Worm (Caenorhabditis elegans): ENCODE results near the gene F47G3.3.

F47G3.3 gene

DNA sequence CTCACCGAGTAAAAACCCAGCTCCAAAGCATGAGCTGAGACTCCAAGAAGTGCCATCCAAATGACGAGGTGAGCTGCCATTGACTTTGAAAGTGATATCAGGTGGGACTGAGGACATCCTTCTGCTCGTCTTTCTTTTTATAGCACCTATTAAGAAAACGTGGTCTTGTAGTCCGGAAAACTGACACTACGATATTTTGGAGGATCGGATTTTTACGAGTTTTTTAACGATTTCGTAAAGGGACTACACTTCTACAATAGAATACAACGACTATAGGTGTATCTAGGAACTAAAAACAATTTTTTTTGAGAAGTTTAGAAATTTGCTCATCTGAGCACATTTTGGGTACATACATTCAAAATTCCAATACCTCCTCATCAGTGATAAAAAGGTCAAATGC, 32.9 kb upstream of the F47G3.3 start, which contains the start of gene nlp-23:
Gene nlp-23 (minus strand): TSS at position 101 of the 400 bp plus-strand sequence.
- no peak for TF ChIP-seq unc-39 (tag; optimal IDR thresholded peaks at IDR 0.05)
- no peak for TF ChIP-seq lsy-2 (tag; optimal IDR thresholded peaks at IDR 0.05)
- no peak for TF ChIP-seq mdl-1 (tag; optimal IDR thresholded peaks at IDR 0.05)

DNA sequence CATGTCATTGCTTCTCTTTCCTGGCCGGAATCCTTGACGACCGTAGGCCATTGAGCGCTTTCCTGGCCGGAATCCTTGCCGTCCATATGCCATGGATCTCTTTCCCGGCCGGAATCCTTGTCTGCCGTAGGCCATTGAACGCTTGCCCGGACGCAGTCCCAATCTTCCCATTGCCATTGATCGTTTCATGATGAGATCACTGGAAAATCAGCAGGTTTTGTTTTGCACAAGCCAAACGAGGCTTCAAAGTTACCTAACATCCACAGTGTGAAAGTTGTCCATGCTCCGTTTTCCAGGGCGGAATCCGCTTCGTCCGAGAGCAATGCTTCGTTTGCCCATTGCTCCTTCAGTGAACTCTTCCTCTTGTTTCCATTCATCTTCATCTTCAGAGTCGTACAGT, 31.7 kb upstream of the F47G3.3 start:
- TF ChIP-seq peb-1 (tag; optimal IDR thresholded peaks at IDR 0.05): no peak

DNA sequence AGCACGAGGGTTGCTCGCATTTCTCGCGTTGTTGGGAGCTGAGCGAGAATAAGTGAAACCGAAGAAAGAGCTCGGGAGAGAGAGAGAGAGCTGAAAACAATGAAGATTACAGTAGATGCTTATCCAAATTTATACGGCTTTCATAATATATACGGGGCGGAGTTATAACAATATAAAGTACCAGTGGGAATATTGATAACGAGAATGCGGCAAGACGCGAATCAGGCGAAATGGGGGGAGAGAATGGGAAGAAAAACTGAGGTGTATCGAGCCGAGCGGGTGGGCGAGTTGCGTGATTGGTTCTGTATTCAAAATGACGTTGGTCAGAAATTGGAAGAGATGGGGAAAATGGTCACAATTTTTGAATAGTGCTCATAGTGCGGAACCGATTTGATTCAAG, 31.1 kb upstream of the F47G3.3 start, which contains the start of gene nlp-2:
Gene nlp-2 (minus strand): TSS at position 101 of the 400 bp plus-strand sequence.
- TF ChIP-seq nhr-237 (tag; optimal IDR thresholded peaks at IDR 0.05) (no peak), lin-13 (GFP tag; optimal IDR thresholded peaks at IDR 0.05) (no peak)

DNA sequence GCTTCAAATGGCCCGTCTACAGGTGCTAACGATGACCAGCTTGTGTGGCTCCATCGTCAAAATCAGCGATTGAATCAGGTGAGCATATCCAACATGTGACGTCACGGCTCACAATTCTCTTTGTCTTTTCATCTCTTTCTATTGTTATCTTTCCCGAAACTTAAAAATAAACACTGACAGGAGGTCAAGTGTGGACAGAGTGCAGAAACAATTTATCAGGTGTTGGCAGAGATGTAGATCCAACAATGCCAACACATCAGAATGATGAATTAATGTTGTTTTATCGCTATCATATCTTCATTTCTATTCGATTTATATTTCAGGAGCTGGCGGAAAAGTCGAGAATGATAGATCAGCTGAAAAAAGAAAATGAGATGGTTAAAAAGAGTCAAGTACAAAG, 27.8 kb upstream of the F47G3.3 start:
- TF ChIP-seq aly-2 (tag; optimal IDR thresholded peaks at IDR 0.05) (no peak), nhr-23 (tag; optimal IDR thresholded peaks at IDR 0.05) (no peak), lin-11 (tag; optimal IDR thresholded peaks at IDR 0.05) (no peak), nhr-129 (tag; optimal IDR thresholded peaks at IDR 0.05) (peak; percentile 63), lsy-2 (tag; optimal IDR thresholded peaks at IDR 0.05) (no peak)

DNA sequence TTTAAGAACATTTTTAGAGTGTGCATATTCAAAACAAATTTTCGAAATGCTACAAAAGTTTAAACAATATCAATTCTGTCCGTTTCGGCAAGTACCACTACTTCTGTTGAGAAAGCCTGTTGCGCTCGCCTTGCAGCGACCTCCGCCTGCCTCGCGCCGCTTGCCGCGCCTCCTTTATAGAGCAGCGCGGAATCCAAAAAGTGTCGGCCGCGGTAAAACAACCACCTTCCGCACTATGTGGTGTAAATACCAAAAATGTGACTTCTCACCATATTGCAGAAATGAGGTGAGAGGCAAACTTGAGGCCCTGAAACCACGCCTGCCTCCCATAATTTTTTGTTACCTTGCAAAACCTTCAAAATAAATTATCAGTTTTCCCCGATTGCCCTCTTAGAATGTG, 22.9 kb upstream of the F47G3.3 start:
- TF ChIP-seq egl-27 (tag; optimal IDR thresholded peaks at IDR 0.05): no peak
- no peak for TF ChIP-seq mab-5 (tag; optimal IDR thresholded peaks at IDR 0.05)
- TF ChIP-seq fos-1 (tag; optimal IDR thresholded peaks at IDR 0.05): no peak
- no peak for TF ChIP-seq unc-55 (GFP tag; optimal IDR thresholded peaks at IDR 0.05)
- TF ChIP-seq mdl-1 (tag; optimal IDR thresholded peaks at IDR 0.05): no peak
- TF ChIP-seq zag-1 (tag; optimal IDR thresholded peaks at IDR 0.05): no peak
- TF ChIP-seq nhr-129 (tag; optimal IDR thresholded peaks at IDR 0.05): no peak
- no peak for TF ChIP-seq lin-13 (GFP tag; optimal IDR thresholded peaks at IDR 0.05)
- no peak for TF ChIP-seq ztf-4 (tag; optimal IDR thresholded peaks at IDR 0.05)
- TF ChIP-seq nhr-23 (tag; optimal IDR thresholded peaks at IDR 0.05): no peak
- TF ChIP-seq lsy-2 (tag; optimal IDR thresholded peaks at IDR 0.05): no peak
- no peak for TF ChIP-seq nhr-6 (tag; optimal IDR thresholded peaks at IDR 0.05)
- no peak for TF ChIP-seq sem-4 (tag; optimal IDR thresholded peaks at IDR 0.05)

DNA sequence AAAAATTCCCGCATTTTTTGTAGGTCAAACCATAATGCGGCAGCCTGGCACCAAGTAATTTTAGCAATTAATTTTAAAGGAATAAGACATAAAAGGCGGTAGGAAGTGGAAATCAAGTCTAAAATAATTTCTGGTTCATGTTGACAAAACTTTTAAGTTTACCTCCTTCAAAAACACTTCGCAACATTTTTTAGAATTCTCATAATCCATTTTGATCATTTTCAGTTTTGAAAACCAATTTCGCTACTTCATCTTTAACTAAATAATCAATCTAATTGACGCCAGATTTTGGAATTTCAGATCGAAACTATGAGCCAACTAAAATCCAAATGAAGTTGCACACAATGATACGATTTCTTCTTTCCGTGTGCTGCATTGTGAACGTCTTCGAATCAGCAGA, 16.0 kb upstream of the F47G3.3 start, which contains the start of gene lgc-40:
Gene lgc-40 (plus strand): TSS at position 301 of the 400 bp plus-strand sequence.
- TF ChIP-seq unc-55 (GFP tag; optimal IDR thresholded peaks at IDR 0.05): no peak
- TF ChIP-seq lin-11 (tag; optimal IDR thresholded peaks at IDR 0.05): no peak
- TF ChIP-seq sma-3 (GFP tag; optimal IDR thresholded peaks at IDR 0.05): no peak
- TF ChIP-seq C34F6.9 (tag; optimal IDR thresholded peaks at IDR 0.05): no peak
- TF ChIP-seq elt-1 (tag; optimal IDR thresholded peaks at IDR 0.05): no peak
- no peak for TF ChIP-seq ceh-82 (tag; optimal IDR thresholded peaks at IDR 0.05)
- no peak for TF ChIP-seq unc-39 (tag; optimal IDR thresholded peaks at IDR 0.05)
- no peak for TF ChIP-seq ama-1 (optimal IDR thresholded peaks at IDR 0.05)
- TF ChIP-seq gmeb-1 (tag; optimal IDR thresholded peaks at IDR 0.05): no peak
- no peak for TF ChIP-seq nhr-237 (tag; optimal IDR thresholded peaks at IDR 0.05)
- TF ChIP-seq blmp-1 (tag; optimal IDR thresholded peaks at IDR 0.05; ENCODE audit: insufficient read depth): no peak

DNA sequence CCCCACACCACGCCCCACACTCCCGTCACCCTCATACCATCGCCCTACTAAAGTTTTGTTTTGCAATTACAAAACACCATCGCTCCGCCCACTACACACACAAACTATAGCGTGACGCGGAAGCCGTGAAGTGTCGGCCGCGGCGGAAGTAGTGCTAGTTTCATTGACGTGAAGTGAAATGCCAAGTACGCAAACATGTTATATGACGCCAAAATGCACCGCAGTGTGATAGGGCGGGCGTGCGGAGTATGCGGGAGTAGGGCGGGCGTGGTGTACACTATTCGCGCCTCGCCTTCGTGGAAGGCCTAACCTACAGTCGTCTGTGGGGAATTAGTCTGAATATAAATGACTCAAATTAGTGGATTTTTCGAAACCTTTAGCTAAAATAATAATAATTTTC, 12.9 kb upstream of the F47G3.3 start:
- TF ChIP-seq nhr-25 (tag; optimal IDR thresholded peaks at IDR 0.05): no peak
- TF ChIP-seq nhr-6 (tag; optimal IDR thresholded peaks at IDR 0.05): no peak
- no peak for TF ChIP-seq unc-39 (tag; optimal IDR thresholded peaks at IDR 0.05)
- TF ChIP-seq ZK546.5 (tag; optimal IDR thresholded peaks at IDR 0.05): no peak
- no peak for TF ChIP-seq fos-1 (tag; optimal IDR thresholded peaks at IDR 0.05)
- no peak for TF ChIP-seq snpc-4 (tag; optimal IDR thresholded peaks at IDR 0.05)
- no peak for TF ChIP-seq ztf-11 (tag; optimal IDR thresholded peaks at IDR 0.05)
- TF ChIP-seq gmeb-1 (tag; optimal IDR thresholded peaks at IDR 0.05): no peak
- no peak for TF ChIP-seq nhr-77 (tag; optimal IDR thresholded peaks at IDR 0.05)
- no peak for TF ChIP-seq dmd-4 (tag; optimal IDR thresholded peaks at IDR 0.05)
- no peak for TF ChIP-seq sma-9 (GFP tag; optimal IDR thresholded peaks at IDR 0.05)
- TF ChIP-seq sma-9 (tag; optimal IDR thresholded peaks at IDR 0.05): no peak
- TF ChIP-seq sma-3 (GFP tag; optimal IDR thresholded peaks at IDR 0.05): no peak
- TF ChIP-seq ztf-1 (GFP tag; conservative IDR thresholded peaks at IDR 0.05): no peak

All from whole organism, L2 larva.